Fruit fly (Drosophila melanogaster) whole organism, embryonic: ENCODE results near the gene CG13144.
A peak's percentile ranks its signal among the peaks of the same experiment; 100 is the strongest.

Source experiments
- Asciz ChIP-seq: fragments of 200-800 bp; sonication (Bioruptor generic); optimal IDR thresholded peaks from 2 replicates; lab custom pipeline; 2017; ENCODE audit warnings: missing biosample characterization, mild to moderate bottlenecking, missing genetic modification characterization, missing genetic modification reagents
- BtbVII ChIP-seq: fragments of 200-800 bp; sonication (Bioruptor generic); optimal IDR thresholded peaks from 3 replicates; lab custom pipeline; 2017; ENCODE audit warnings: missing biosample characterization, mild to moderate bottlenecking, missing genetic modification characterization
- CG10543 ChIP-seq: fragments of 200-800 bp; sonication (Bioruptor generic); optimal IDR thresholded peaks from 3 replicates; lab custom pipeline; 2017; ENCODE audit warnings: missing biosample characterization, mild to moderate bottlenecking, missing genetic modification characterization, moderate library complexity
- CG10959 ChIP-seq: fragments of 200-800 bp; sonication (Bioruptor generic); IDR thresholded peaks from 2 replicates; pipeline ENCODE4 v1.3.6; 2022; ENCODE audit warnings: missing biosample characterization, missing genetic modification characterization
- CG11247 ChIP-seq: fragments of 200-800 bp; sonication (Bioruptor generic); IDR thresholded peaks from 2 replicates; pipeline ENCODE4 v1.3.6; 2022; ENCODE audit warnings: missing biosample characterization, missing genetic modification characterization
- CG13123 ChIP-seq: fragments of 200-800 bp; sonication (Bioruptor generic); optimal IDR thresholded peaks from 2 replicates; lab custom pipeline; 2016; ENCODE audit warnings: missing biosample characterization, missing genetic modification characterization
- CG13296 ChIP-seq: fragments of 200-800 bp; sonication (Bioruptor generic); optimal IDR thresholded peaks from 3 replicates; lab custom pipeline; 2018; ENCODE audit warnings: missing biosample characterization, mild to moderate bottlenecking, missing genetic modification characterization
- CG13424 ChIP-seq: fragments of 200-800 bp; sonication (Bioruptor generic); optimal IDR thresholded peaks from 2 replicates; lab custom pipeline; 2019; ENCODE audit warnings: missing biosample characterization, mild to moderate bottlenecking, missing genetic modification characterization, moderate library complexity
- CG14667 ChIP-seq: fragments of 200-800 bp; sonication (Bioruptor generic); IDR thresholded peaks from 2 replicates; pipeline ENCODE4 v1.3.6; 2022; ENCODE audit warnings: missing biosample characterization, missing genetic modification characterization
- CG15269 ChIP-seq: fragments of 200-800 bp; sonication (Bioruptor generic); optimal IDR thresholded peaks from 2 replicates; lab custom pipeline; 2018; ENCODE audit warnings: missing biosample characterization, mild to moderate bottlenecking, missing genetic modification characterization, moderate library complexity
- CG15601 ChIP-seq: fragments of 200-800 bp; sonication (Bioruptor generic); optimal IDR thresholded peaks from 3 replicates; lab custom pipeline; 2019; ENCODE audit warnings: missing biosample characterization, mild to moderate bottlenecking, missing genetic modification characterization, moderate library complexity
- CG1603 ChIP-seq: fragments of 200-800 bp; sonication (Bioruptor generic); optimal IDR thresholded peaks from 2 replicates; lab custom pipeline; 2019; ENCODE audit warnings: missing biosample characterization, mild to moderate bottlenecking, missing genetic modification characterization, moderate library complexity
- CG17568 ChIP-seq: fragments of 200-800 bp; sonication (Bioruptor generic); optimal IDR thresholded peaks from 2 replicates; lab custom pipeline; 2018; ENCODE audit warnings: missing biosample characterization, mild to moderate bottlenecking, missing genetic modification characterization, moderate library complexity
- CG2678 ChIP-seq: fragments of 200-800 bp; sonication (Bioruptor generic); optimal IDR thresholded peaks from 3 replicates; lab custom pipeline; 2019; ENCODE audit warnings: missing biosample characterization, mild to moderate bottlenecking, missing genetic modification characterization, moderate library complexity
- CG34376 ChIP-seq: fragments of 200-800 bp; sonication (Bioruptor generic); optimal IDR thresholded peaks from 2 replicates; lab custom pipeline; 2018; ENCODE audit warnings: missing biosample characterization, mild to moderate bottlenecking, missing genetic modification characterization
- CG5180 ChIP-seq: fragments of 200-800 bp; sonication (Bioruptor generic); optimal IDR thresholded peaks from 3 replicates; lab custom pipeline; 2017; ENCODE audit warnings: missing biosample characterization, missing genetic modification characterization, mild to moderate bottlenecking, moderate library complexity, missing genetic modification reagents
- CG7839 ChIP-seq: fragments of 200-800 bp; sonication (Bioruptor generic); optimal IDR thresholded peaks from 3 replicates; lab custom pipeline; 2018; ENCODE audit warnings: missing biosample characterization, mild to moderate bottlenecking, missing genetic modification characterization, moderate library complexity
- CG8290 ChIP-seq, 3 experiments: fragments of 200-800 bp; sonication (Bioruptor generic); optimal IDR thresholded peaks; 2 replicates each; lab custom pipeline; 2016 to 2019; ENCODE audit warnings: missing biosample characterization in 3 of 3, missing genetic modification characterization in 3 of 3, mild to moderate bottlenecking in 2 of 3, moderate library complexity in 1 of 3
- CG8478 ChIP-seq: fragments of >200 bp; optimal IDR thresholded peaks from 2 replicates; lab custom pipeline; 2018
- CTCF ChIP-seq: fragments of 200-800 bp; sonication (Bioruptor generic); optimal IDR thresholded peaks from 2 replicates; lab custom pipeline; 2017; ENCODE audit warnings: missing biosample characterization, mild to moderate bottlenecking, missing genetic modification characterization, moderate library complexity
- CkIIα-i1 ChIP-seq: fragments of 200-800 bp; sonication (Bioruptor generic); IDR thresholded peaks from 2 replicates; pipeline ENCODE4 v1.3.6; 2022; ENCODE audit warnings: missing biosample characterization, missing genetic modification characterization
- Fer1 ChIP-seq: fragments of 200-800 bp; sonication (Bioruptor generic); optimal IDR thresholded peaks from 2 replicates; lab custom pipeline; 2017; ENCODE audit warnings: missing biosample characterization, mild to moderate bottlenecking, missing genetic modification characterization
- HmgD ChIP-seq: fragments of 200-800 bp; sonication (Bioruptor generic); optimal IDR thresholded peaks from 3 replicates; lab custom pipeline; 2016; ENCODE audit warnings: missing biosample characterization, missing genetic modification characterization
- Hmr ChIP-seq: fragments of 200-800 bp; sonication (Bioruptor generic); optimal IDR thresholded peaks from 3 replicates; lab custom pipeline; 2017; ENCODE audit warnings: mild to moderate bottlenecking, missing biosample characterization, missing genetic modification reagents, missing genetic modification characterization
- Lhr ChIP-seq: fragments of 200-800 bp; sonication (Bioruptor generic); optimal IDR thresholded peaks from 3 replicates; lab custom pipeline; 2017; ENCODE audit warnings: mild to moderate bottlenecking, missing biosample characterization, missing genetic modification reagents, missing genetic modification characterization
- Pdp1 ChIP-seq, 2 experiments: fragments of 200-800 bp; sonication (Bioruptor generic); optimal IDR thresholded peaks; 3 replicates each; lab custom pipeline; 2016; ENCODE audit warnings: missing biosample characterization in 2 of 2, missing genetic modification characterization in 2 of 2, mild to moderate bottlenecking in 1 of 2, moderate library complexity in 1 of 2
- Sox100B ChIP-seq: fragments of 200-800 bp; sonication (Bioruptor generic); optimal IDR thresholded peaks from 3 replicates; lab custom pipeline; 2018; ENCODE audit warnings: missing biosample characterization, mild to moderate bottlenecking, missing genetic modification characterization
- ab ChIP-seq: fragments of 200-800 bp; sonication (Bioruptor generic); optimal IDR thresholded peaks from 2 replicates; lab custom pipeline; 2016; ENCODE audit warnings: missing biosample characterization, missing genetic modification characterization
- ac ChIP-seq: fragments of 200-800 bp; sonication (Bioruptor generic); optimal IDR thresholded peaks from 3 replicates; lab custom pipeline; 2017; ENCODE audit warnings: missing biosample characterization, mild to moderate bottlenecking, missing genetic modification characterization
- bcd ChIP-seq: fragments of 200-800 bp; sonication (Bioruptor generic); optimal IDR thresholded peaks from 2 replicates; lab custom pipeline; 2017; ENCODE audit warnings: missing biosample characterization, mild to moderate bottlenecking, missing genetic modification characterization
- corto ChIP-seq: fragments of 200-800 bp; sonication (Bioruptor generic); optimal IDR thresholded peaks from 2 replicates; lab custom pipeline; 2016; ENCODE audit warnings: missing biosample characterization, mild to moderate bottlenecking, missing genetic modification characterization, moderate library complexity
- dm ChIP-seq: fragments of 200-800 bp; sonication (Bioruptor generic); optimal IDR thresholded peaks from 3 replicates; lab custom pipeline; 2016; ENCODE audit warnings: missing biosample characterization, missing genetic modification characterization
- dmrt99B ChIP-seq: fragments of 200-800 bp; sonication (Bioruptor generic); optimal IDR thresholded peaks from 2 replicates; lab custom pipeline; 2018; ENCODE audit warnings: missing biosample characterization, mild to moderate bottlenecking, missing genetic modification characterization, moderate library complexity
- dysf ChIP-seq: fragments of 200-800 bp; sonication (Bioruptor generic); IDR thresholded peaks from 3 replicates; pipeline ENCODE4 v1.3.6; 2022; ENCODE audit warnings: missing biosample characterization, missing genetic modification characterization
- ems ChIP-seq: fragments of 200-800 bp; sonication (Bioruptor generic); optimal IDR thresholded peaks from 3 replicates; lab custom pipeline; 2016; ENCODE audit warnings: missing biosample characterization, missing genetic modification characterization
- fd3F ChIP-seq: fragments of 200-800 bp; sonication (Bioruptor generic); optimal IDR thresholded peaks from 2 replicates; lab custom pipeline; 2018; ENCODE audit warnings: missing biosample characterization, mild to moderate bottlenecking, missing genetic modification characterization, moderate library complexity
- gce ChIP-seq: fragments of 200-800 bp; sonication (Bioruptor generic); IDR thresholded peaks from 3 replicates; pipeline ENCODE4 v1.3.6; 2022; ENCODE audit warnings: missing biosample characterization, missing genetic modification characterization
- org-1 ChIP-seq: fragments of 200-800 bp; sonication (Bioruptor generic); optimal IDR thresholded peaks from 2 replicates; lab custom pipeline; 2017; ENCODE audit warnings: missing biosample characterization, missing genetic modification characterization
- pho ChIP-seq: fragments of 200-800 bp; sonication (Bioruptor generic); optimal IDR thresholded peaks from 2 replicates; lab custom pipeline; 2016; ENCODE audit warnings: missing biosample characterization, missing genetic modification characterization
- salm ChIP-seq: fragments of 200-800 bp; sonication (Bioruptor generic); optimal IDR thresholded peaks from 2 replicates; lab custom pipeline; 2018; ENCODE audit warnings: missing biosample characterization, mild to moderate bottlenecking, missing genetic modification characterization
- sens ChIP-seq: fragments of 200-800 bp; sonication (Bioruptor generic); peaks from one replicate; lab custom pipeline; 2016; ENCODE audit warnings: missing biosample characterization, missing genetic modification characterization
- seq ChIP-seq: fragments of 200-800 bp; sonication (Bioruptor generic); IDR thresholded peaks from 2 replicates; pipeline ENCODE4 v1.3.6; 2022; ENCODE audit warnings: missing biosample characterization, missing genetic modification characterization
- sima ChIP-seq: fragments of 200-800 bp; sonication (Bioruptor generic); optimal IDR thresholded peaks from 2 replicates; lab custom pipeline; 2016; ENCODE audit warnings: missing biosample characterization, missing genetic modification characterization
- sna ChIP-seq: fragments of 200-800 bp; sonication (Bioruptor generic); IDR thresholded peaks from 2 replicates; pipeline ENCODE4 v1.3.6; 2022; ENCODE audit warnings: missing biosample characterization, missing genetic modification characterization; ENCODE audit not compliant: partially characterized antibody
- sqz ChIP-seq: fragments of 200-800 bp; sonication (Bioruptor generic); optimal IDR thresholded peaks from 3 replicates; lab custom pipeline; 2018; ENCODE audit warnings: missing biosample characterization, mild to moderate bottlenecking, missing genetic modification characterization
- tio ChIP-seq: fragments of 200-800 bp; sonication (Bioruptor generic); optimal IDR thresholded peaks from 2 replicates; lab custom pipeline; 2017; ENCODE audit warnings: missing biosample characterization, missing genetic modification characterization, inconsistent platforms
- tna ChIP-seq: fragments of 200-800 bp; sonication (Bioruptor generic); IDR thresholded peaks from 2 replicates; pipeline ENCODE4 v1.3.6; 2022; ENCODE audit warnings: missing biosample characterization, missing genetic modification characterization; ENCODE audit not compliant: partially characterized antibody
- tup ChIP-seq: fragments of 200-800 bp; sonication (Bioruptor generic); optimal IDR thresholded peaks from 2 replicates; lab custom pipeline; 2016; ENCODE audit warnings: missing biosample characterization, mild to moderate bottlenecking, missing genetic modification characterization, moderate library complexity
- unpg ChIP-seq: fragments of 200-800 bp; sonication (Bioruptor generic); optimal IDR thresholded peaks from 3 replicates; lab custom pipeline; 2018; ENCODE audit warnings: missing biosample characterization, mild to moderate bottlenecking, missing genetic modification characterization, moderate library complexity
- wek ChIP-seq: fragments of 200-800 bp; sonication (Bioruptor generic); optimal IDR thresholded peaks from 3 replicates; lab custom pipeline; 2018; ENCODE audit warnings: missing biosample characterization, mild to moderate bottlenecking, missing genetic modification characterization, moderate library complexity

CG13144 gene

DNA sequence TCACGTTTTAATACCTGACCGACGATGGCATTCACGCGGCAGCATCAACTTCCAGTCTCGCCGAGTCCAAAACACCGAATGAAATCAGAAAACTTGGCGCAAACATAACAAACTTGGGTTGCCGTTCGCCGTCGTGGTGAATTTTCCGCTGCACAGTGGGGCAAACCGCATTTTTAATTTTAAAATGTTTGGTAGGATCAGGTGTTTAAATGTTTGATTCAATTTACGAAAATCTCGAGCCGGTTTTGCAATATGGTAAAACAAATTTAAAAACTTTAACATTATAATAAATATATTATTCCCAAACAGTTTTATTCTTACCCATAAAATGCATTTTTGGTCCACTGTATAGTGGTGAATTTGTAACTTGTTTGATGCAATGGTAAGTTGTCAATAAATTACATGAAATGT lies 17.0 kb downstream of the CG13144 start, which contains the start of gene RluA-1 (continued):
- peak; percentile 96 for TF ChIP-seq CG5180
- no peak for TF ChIP-seq CG8478
- peak; percentile 98 for TF ChIP-seq CG10543 (GFP tag; lab: Kevin White, UChicago)
- peak; percentile 100 for TF ChIP-seq seq (GFP tag; lab: Robert Waterston, UW)
- TF ChIP-seq CG15601 = peak; percentile 99
- TF ChIP-seq dysf (GFP tag; lab: Robert Waterston, UW) = peak; percentile 100
- TF ChIP-seq CTCF (GFP tag; lab: Kevin White, UChicago) = peak; percentile 79
- peak; percentile 99 for TF ChIP-seq org-1 (GFP tag; lab: Kevin White, UChicago)
- TF ChIP-seq CG14667 (GFP tag; lab: Robert Waterston, UW) = peak; percentile 99
- peak; percentile 98 for TF ChIP-seq ac (GFP tag; lab: Kevin White, UChicago)
- peak; percentile 99 for TF ChIP-seq bcd (GFP tag; lab: Kevin White, UChicago)
- peak; percentile 99 for TF ChIP-seq sqz
- TF ChIP-seq gce (GFP tag; lab: Robert Waterston, UW) = peak; percentile 100
- TF ChIP-seq CkIIα-i1 (GFP tag; lab: Robert Waterston, UW) = no peak
- TF ChIP-seq salm = peak; percentile 99
- TF ChIP-seq BtbVII (GFP tag; lab: Kevin White, UChicago) = peak; percentile 99
- TF ChIP-seq, all 482 proteins: peak for 456

DNA sequence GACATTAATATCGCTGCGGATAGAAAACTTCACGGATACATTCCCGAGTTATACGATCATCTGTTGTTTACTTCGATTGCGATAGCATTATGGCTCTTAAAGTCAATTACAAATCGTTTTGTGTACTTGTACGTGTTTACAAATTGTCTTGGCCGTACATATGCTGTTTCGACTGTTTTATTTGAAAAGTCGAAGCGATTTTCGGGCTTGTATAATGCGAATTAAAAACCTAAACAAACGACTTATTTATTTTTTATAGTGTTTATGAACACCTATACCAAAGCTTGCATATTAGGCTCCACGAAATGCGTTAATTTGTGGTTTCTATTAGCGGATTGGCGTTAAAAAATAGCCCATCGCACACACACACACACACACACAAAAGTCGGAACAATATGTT lies 19.0 kb downstream of the CG13144 start:
- TF ChIP-seq dmrt99B (peak; percentile 18), CG34376 (GFP tag; lab: Kevin White, UChicago) (no peak), sens (GFP tag; lab: Kevin White, UChicago) (peak; percentile 51), tup (no peak), sna (GFP tag; lab: Robert Waterston, UW) (no peak), CG15269 (tag; lab: Kevin White, UChicago) (peak; percentile 11), Lhr (GFP tag; lab: Kevin White, UChicago) (no peak), Sox100B (peak; percentile 25), ems (GFP tag; lab: Kevin White, UChicago) (no peak), Fer1 (peak; percentile 4), dm (GFP tag; lab: Kevin White, UChicago) (no peak), CG5180 (peak; percentile 22), HmgD (GFP tag; lab: Kevin White, UChicago) (no peak), ab (GFP tag; lab: Kevin White, UChicago) (no peak), sima (GFP tag; lab: Kevin White, UChicago) (no peak), fd3F (GFP tag; lab: Kevin White, UChicago) (peak; percentile 13), tio (GFP tag; lab: Kevin White, UChicago) (no peak), Hmr (GFP tag; lab: Kevin White, UChicago) (peak; percentile 26), CG1603 (tag; lab: Kevin White, UChicago) (no peak), CG2678 (tag; lab: Kevin White, UChicago) (peak; percentile 37), Pdp1 (GFP tag; optimal IDR thresholded peaks at IDR 0.05; lab: Kevin White, UChicago) (peak in 1 of 2 experiments; percentile 14), CG10959 (GFP tag; lab: Robert Waterston, UW) (no peak), CG13424 (tag; lab: Kevin White, UChicago) (peak; percentile 10), CG13296 (peak; percentile 41), pho (GFP tag; lab: Kevin White, UChicago) (no peak), Asciz (GFP tag; lab: Kevin White, UChicago) (peak; percentile 4), tna (no peak), CG17568 (GFP tag; lab: Kevin White, UChicago) (peak; percentile 5), CG11247 (no peak), CG13123 (no peak), CG8290 (GFP tag; optimal IDR thresholded peaks at IDR 0.05; lab: Kevin White, UChicago) (no peak), CG8290 (tag; optimal IDR thresholded peaks at IDR 0.05; lab: Kevin White, UChicago) (peak in 1 of 2 experiments; percentile 3), wek (GFP tag; lab: Kevin White, UChicago) (peak; percentile 36), corto (GFP tag; lab: Kevin White, UChicago) (no peak), seq (GFP tag; lab: Robert Waterston, UW) (no peak), CG7839 (no peak), unpg (GFP tag; lab: Kevin White, UChicago) (peak; percentile 23)
